Fruit fly (Drosophila melanogaster) whole organism, adult: Measurements from ENCODE around the gene sff.

Source experiments
- CG12768 ChIP-seq: fragments of 200-800 bp; sonication (Bioruptor generic); optimal IDR thresholded peaks from 2 replicates; lab custom pipeline; 2017; ENCODE audit warnings: missing biosample characterization, missing genetic modification characterization, mild to moderate bottlenecking, moderate library complexity, missing genetic modification reagents
- CG14711 ChIP-seq: fragments of 200-800 bp; sonication (Bioruptor generic); optimal IDR thresholded peaks from 2 replicates; lab custom pipeline; 2018; ENCODE audit warnings: missing biosample characterization, mild to moderate bottlenecking, missing genetic modification characterization, moderate library complexity
- CG1620 ChIP-seq: fragments of 200-800 bp; sonication (Bioruptor generic); optimal IDR thresholded peaks from 2 replicates; lab custom pipeline; 2016; ENCODE audit warnings: missing biosample characterization, missing genetic modification characterization
- Clk ChIP-seq: fragments of 200-800 bp; sonication (Bioruptor generic); optimal IDR thresholded peaks from 2 replicates; lab custom pipeline; 2017; ENCODE audit warnings: missing biosample characterization, missing genetic modification characterization
- Mnt ChIP-seq: fragments of 200-800 bp; sonication (Bioruptor generic); optimal IDR thresholded peaks from 2 replicates; lab custom pipeline; 2016; ENCODE audit warnings: missing biosample characterization, mild to moderate bottlenecking, missing genetic modification characterization
- kay ChIP-seq: fragments of 200-800 bp; sonication (Bioruptor generic); peaks from one replicate; lab custom pipeline; 2016; ENCODE audit warnings: missing biosample characterization, missing genetic modification characterization, borderline replicate concordance

- no peak for TF ChIP-seq Clk (GFP tag; lab: Kevin White, UChicago)
- TF ChIP-seq Mnt (GFP tag; lab: Kevin White, UChicago) = no peak
- TF ChIP-seq kay (GFP tag; lab: Kevin White, UChicago) = no peak
- no peak for TF ChIP-seq CG12768 (GFP tag; lab: Kevin White, UChicago)
- TF ChIP-seq CG1620 (GFP tag; lab: Kevin White, UChicago) = no peak
- no peak for TF ChIP-seq CG14711 (tag; lab: Kevin White, UChicago)
Measured at dm6 chr3L:15893490-15893889, 31.2 kb downstream of the sff start.
